Worm (Caenorhabditis elegans) whole organism, L1 larva: ENCODE data around the gene W03B1.9.

Source experiments
- C04F5.9 ChIP-seq: sonication (generic microtip); optimal IDR thresholded peaks from 2 replicates; lab custom pipeline; 2016; ENCODE audit warnings: missing genetic modification characterization, missing compliant biosample characterization
- C34B4.2 ChIP-seq: sonication (generic microtip); optimal IDR thresholded peaks from 2 replicates; lab custom pipeline; 2017; ENCODE audit warnings: mild to moderate bottlenecking, missing genetic modification characterization, missing compliant biosample characterization
- F16B12.6 ChIP-seq: fragments of 150-350 bp; optimal IDR thresholded peaks from 2 replicates; lab custom pipeline; 2014; ENCODE audit warnings: missing biosample characterization, missing genetic modification characterization
- Y116A8C.19 ChIP-seq: sonication (generic microtip); optimal IDR thresholded peaks from 2 replicates; lab custom pipeline; 2016; ENCODE audit warnings: missing compliant biosample characterization, missing genetic modification characterization, borderline replicate concordance
- aha-1 ChIP-seq: fragments of 150-350 bp; optimal IDR thresholded peaks from 2 replicates; lab custom pipeline; 2014; ENCODE audit warnings: missing biosample characterization, missing genetic modification characterization
- aly-2 ChIP-seq: fragments of 150-350 bp; optimal IDR thresholded peaks from 2 replicates; lab custom pipeline; 2014; ENCODE audit warnings: missing biosample characterization, missing genetic modification characterization
- ama-1 ChIP-seq: fragments of 150-350 bp; optimal IDR thresholded peaks from 2 replicates; lab custom pipeline; 2014
- blmp-1 ChIP-seq: fragments of 150-350 bp; optimal IDR thresholded peaks from 2 replicates; lab custom pipeline; 2014; ENCODE audit warnings: missing biosample characterization, missing genetic modification characterization
- ceh-63 ChIP-seq: fragments of 200-800 bp; sonication (Bioruptor generic); optimal IDR thresholded peaks from 2 replicates; lab custom pipeline; 2018; ENCODE audit warnings: mild to moderate bottlenecking, missing genetic modification characterization, missing compliant biosample characterization
- ceh-8 ChIP-seq: fragments of 200-800 bp; sonication (Bioruptor generic); optimal IDR thresholded peaks from 2 replicates; lab custom pipeline; 2018; ENCODE audit warnings: mild to moderate bottlenecking, missing genetic modification characterization, moderate library complexity, missing compliant biosample characterization
- ceh-88 ChIP-seq: fragments of 200-800 bp; sonication (Bioruptor generic); IDR thresholded peaks from 2 replicates; pipeline ENCODE4 v1.3.6; 2022; ENCODE audit warnings: missing genetic modification characterization, missing compliant biosample characterization
- dpl-1 ChIP-seq, 3 experiments: fragments of 150-350 bp in 2 of 3; sonication (generic microtip) in 1 of 3; optimal IDR thresholded peaks; 2 replicates each; lab custom pipeline; 2014 to 2017; ENCODE audit warnings: missing biosample characterization in 3 of 3, missing genetic modification characterization in 3 of 3, missing genetic modification reagents in 3 of 3
- dsc-1 ChIP-seq: sonication (generic microtip); optimal IDR thresholded peaks from 2 replicates; lab custom pipeline; 2016; ENCODE audit warnings: mild to moderate bottlenecking, missing genetic modification characterization, missing compliant biosample characterization
- efl-1 ChIP-seq, 4 experiments: fragments of 150-350 bp; optimal IDR thresholded peaks in 3 of 4; peaks in 1 of 4; 1 replicate in 1 of 4; 2 replicates in 3 of 4; lab custom pipeline; 2014; ENCODE audit warnings: missing biosample characterization in 2 of 4, missing genetic modification characterization in 2 of 4, missing genetic modification reagents in 2 of 4
- efl-3 ChIP-seq: fragments of 200-800 bp; sonication (Bioruptor generic); optimal IDR thresholded peaks from 2 replicates; lab custom pipeline; 2018; ENCODE audit warnings: mild to moderate bottlenecking, missing genetic modification characterization, missing compliant biosample characterization
- egl-13 ChIP-seq: sonication (generic microtip); optimal IDR thresholded peaks from 2 replicates; lab custom pipeline; 2016; ENCODE audit warnings: missing genotype, missing genetic modification reagents, missing genetic modification characterization, missing compliant biosample characterization
- elt-2 ChIP-seq: sonication (generic microtip); optimal IDR thresholded peaks from 2 replicates; lab custom pipeline; 2016; ENCODE audit warnings: missing genetic modification characterization, mild to moderate bottlenecking, inconsistent platforms, missing compliant biosample characterization, missing genetic modification reagents
- elt-3 ChIP-seq, 6 experiments: fragments of 150-350 bp in 1 of 6; sonication (generic microtip); optimal IDR thresholded peaks; 2 replicates each; lab custom pipeline; 2017 to 2018; ENCODE audit warnings: missing biosample characterization in 6 of 6, missing genetic modification characterization in 6 of 6, inconsistent platforms in 1 of 6
- ets-5 ChIP-seq: fragments of 200-800 bp; sonication (Bioruptor generic); IDR thresholded peaks from 2 replicates; pipeline ENCODE4 v1.3.6; 2022; ENCODE audit warnings: missing genetic modification characterization, missing compliant biosample characterization
- hlh-17 ChIP-seq: fragments of 200-800 bp; sonication (Bioruptor generic); optimal IDR thresholded peaks from 2 replicates; lab custom pipeline; 2018; ENCODE audit warnings: missing genetic modification characterization, mild to moderate bottlenecking, missing compliant biosample characterization, moderate library complexity, borderline replicate concordance
- hlh-4 ChIP-seq: sonication (generic microtip); optimal IDR thresholded peaks from 2 replicates; lab custom pipeline; 2016; ENCODE audit warnings: mild to moderate bottlenecking, missing genetic modification characterization, missing compliant biosample characterization
- hpl-2 ChIP-seq: fragments of 150-350 bp; optimal IDR thresholded peaks from 2 replicates; lab custom pipeline; 2014; ENCODE audit warnings: missing biosample characterization, missing genetic modification reagents, missing genetic modification characterization
- isw-1 ChIP-seq: fragments of 200-800 bp; sonication (Bioruptor generic); IDR thresholded peaks from 2 replicates; pipeline ENCODE4 v1.3.6; 2022; ENCODE audit warnings: missing genetic modification characterization, missing compliant biosample characterization
- jun-1 ChIP-seq: fragments of 150-350 bp; optimal IDR thresholded peaks from 2 replicates; lab custom pipeline; 2014; ENCODE audit warnings: missing biosample characterization, missing genetic modification reagents, missing genetic modification characterization
- lin-14 ChIP-seq: fragments of 200-800 bp; sonication (Bioruptor generic); optimal IDR thresholded peaks from 2 replicates; lab custom pipeline; 2018; ENCODE audit warnings: mild to moderate bottlenecking, missing genetic modification characterization, moderate library complexity, missing compliant biosample characterization
- lin-15B ChIP-seq: fragments of 150-350 bp; sonication (generic microtip); optimal IDR thresholded peaks from 3 replicates; lab custom pipeline; 2014; ENCODE audit warnings: missing biosample characterization, missing genetic modification characterization
- lin-39 ChIP-seq: fragments of 150-350 bp; optimal IDR thresholded peaks from 2 replicates; lab custom pipeline; 2014; ENCODE audit warnings: missing biosample characterization, missing genetic modification reagents, missing genetic modification characterization
- lir-3 ChIP-seq: sonication (generic microtip); optimal IDR thresholded peaks from 2 replicates; lab custom pipeline; 2016; ENCODE audit warnings: mild to moderate bottlenecking, missing genetic modification characterization, moderate library complexity, missing compliant biosample characterization; ENCODE audit not compliant: poor library complexity
- lsy-2 ChIP-seq, 2 experiments: fragments of 150-350 bp; optimal IDR thresholded peaks; 2 replicates each; lab custom pipeline; 2014; ENCODE audit warnings: missing biosample characterization in 2 of 2, missing genetic modification characterization in 2 of 2
- mab-9 ChIP-seq: fragments of 200-800 bp; sonication (Bioruptor generic); IDR thresholded peaks from 2 replicates; pipeline ENCODE4 v1.3.6; 2022; ENCODE audit warnings: missing genetic modification reagents, missing genetic modification characterization, missing compliant biosample characterization
- nhr-12 ChIP-seq: sonication (generic microtip); optimal IDR thresholded peaks from 2 replicates; lab custom pipeline; 2017; ENCODE audit warnings: missing biosample characterization, missing genetic modification characterization
- nhr-19 ChIP-seq: fragments of 200-800 bp; sonication (Bioruptor generic); conservative IDR thresholded peaks from 2 replicates; pipeline ENCODE4 v1.3.6; 2022; ENCODE audit warnings: missing genetic modification characterization, missing compliant biosample characterization
- nhr-237 ChIP-seq: fragments of 150-350 bp; optimal IDR thresholded peaks from 2 replicates; lab custom pipeline; 2014; ENCODE audit warnings: missing biosample characterization, missing genetic modification characterization
- nhr-28 ChIP-seq: fragments of 150-350 bp; optimal IDR thresholded peaks from 2 replicates; lab custom pipeline; 2014; ENCODE audit warnings: missing biosample characterization, missing genetic modification characterization
- nhr-77 ChIP-seq: fragments of 150-350 bp; optimal IDR thresholded peaks from 2 replicates; lab custom pipeline; 2014; ENCODE audit warnings: missing biosample characterization, missing genetic modification characterization
- nhr-84 ChIP-seq: sonication (generic microtip); optimal IDR thresholded peaks from 2 replicates; lab custom pipeline; 2017; ENCODE audit warnings: missing biosample characterization, missing genetic modification characterization
- nhr-85 ChIP-seq: sonication (generic microtip); peaks from one replicate; lab custom pipeline; 2016; ENCODE audit warnings: missing genetic modification characterization, inconsistent platforms, missing compliant biosample characterization
- pag-3 ChIP-seq: sonication (generic microtip); optimal IDR thresholded peaks from 2 replicates; lab custom pipeline; 2017; ENCODE audit warnings: missing genetic modification characterization, mild to moderate bottlenecking, missing compliant biosample characterization, antibody characterized with exemption, borderline replicate concordance; ENCODE audit not compliant: insufficient read depth
- pax-3 ChIP-seq: fragments of 200-800 bp; sonication (Bioruptor generic); optimal IDR thresholded peaks from 2 replicates; lab custom pipeline; 2018; ENCODE audit warnings: mild to moderate bottlenecking, missing genetic modification characterization, moderate library complexity, missing compliant biosample characterization
- pqm-1 ChIP-seq: sonication (generic microtip); optimal IDR thresholded peaks from 3 replicates; lab custom pipeline; 2017; ENCODE audit warnings: missing biosample characterization, missing genetic modification characterization
- skn-1 ChIP-seq: fragments of 150-350 bp; optimal IDR thresholded peaks from 2 replicates; lab custom pipeline; 2014; ENCODE audit warnings: missing biosample characterization, missing genetic modification characterization
- sup-37 ChIP-seq: fragments of 200-800 bp; sonication (Bioruptor generic); optimal IDR thresholded peaks from 2 replicates; lab custom pipeline; 2018; ENCODE audit warnings: mild to moderate bottlenecking, missing genetic modification characterization, missing compliant biosample characterization
- swsn-7 ChIP-seq: sonication (generic microtip); optimal IDR thresholded peaks from 2 replicates; lab custom pipeline; 2016; ENCODE audit warnings: missing genetic modification characterization, missing compliant biosample characterization
- tbx-2 ChIP-seq: sonication (generic microtip); optimal IDR thresholded peaks from 2 replicates; lab custom pipeline; 2016; ENCODE audit warnings: missing genetic modification characterization, missing compliant biosample characterization
- vab-15 ChIP-seq: sonication (generic microtip); optimal IDR thresholded peaks from 2 replicates; lab custom pipeline; 2017; ENCODE audit warnings: missing genotype, mild to moderate bottlenecking, missing genetic modification characterization, missing compliant biosample characterization
- xbp-1 ChIP-seq: sonication (generic microtip); optimal IDR thresholded peaks from 2 replicates; lab custom pipeline; 2016; ENCODE audit warnings: missing genetic modification characterization, missing compliant biosample characterization
- zag-1 ChIP-seq: fragments of 150-350 bp; optimal IDR thresholded peaks from 2 replicates; lab custom pipeline; 2014; ENCODE audit warnings: missing biosample characterization, missing genetic modification characterization
- ztf-11 ChIP-seq, 2 experiments: sonication (generic microtip); optimal IDR thresholded peaks; 2 replicates each; lab custom pipeline; 2016 to 2017; ENCODE audit warnings: missing genetic modification characterization in 2 of 2, missing biosample characterization in 1 of 2, missing compliant biosample characterization in 1 of 2
- ztf-4 ChIP-seq: fragments of 150-350 bp; optimal IDR thresholded peaks from 2 replicates; lab custom pipeline; 2014; ENCODE audit warnings: missing biosample characterization, missing genetic modification characterization

W03B1.9 gene

ce11 chrIV:4356879-4357278 lies at the start of gene W03B1.9:
TSS of gene W03B1.9 (minus strand) at chrIV:4356979.
- TF ChIP-seq lin-39 (tag; lab: Kevin White, UChicago) = no peak
- TF ChIP-seq ceh-88 (GFP tag; lab: Robert Waterston, UW) = no peak
- no peak for TF ChIP-seq ceh-8 (GFP tag; lab: Kevin White, UChicago)
- no peak for TF ChIP-seq isw-1 (GFP tag; lab: Robert Waterston, UW)
- TF ChIP-seq jun-1 = no peak
- TF ChIP-seq elt-2 = no peak
- no peak for TF ChIP-seq C04F5.9 (tag; lab: Kevin White, UChicago)
- no peak for TF ChIP-seq swsn-7 (tag; lab: Kevin White, UChicago)
- TF ChIP-seq efl-3 = no peak
- no peak for TF ChIP-seq nhr-19 (GFP tag; lab: Robert Waterston, UW)

ce11 chrIV:4406054-4406539 lies 49.3 kb upstream of the W03B1.9 start:
- TF ChIP-seq hpl-2 = no peak
- TF ChIP-seq nhr-12 (tag; lab: Kevin White, UChicago) = no peak
- TF ChIP-seq ztf-11 (tag; optimal IDR thresholded peaks at IDR 0.05; lab: Kevin White, UChicago) = peak in 1 of 2 experiments; percentile 41
- peak; percentile 92 for TF ChIP-seq lin-14 (GFP tag; lab: Kevin White, UChicago)
- TF ChIP-seq blmp-1 (tag; lab: Kevin White, UChicago) = peak; percentile 38
- TF ChIP-seq ama-1 (lab: Kevin White, UChicago) = peak; percentile 27
- TF ChIP-seq skn-1 (tag; lab: Kevin White, UChicago) = peak; percentile 46
- peak; percentile 63 for TF ChIP-seq vab-15 (tag; lab: Kevin White, UChicago)
- TF ChIP-seq nhr-28 (tag; lab: Kevin White, UChicago) = no peak
- peak; percentile 7 for TF ChIP-seq sup-37 (GFP tag; lab: Kevin White, UChicago)
- TF ChIP-seq isw-1 (GFP tag; lab: Robert Waterston, UW) = peak; percentile 64
- peak; percentile 71 to 82 for TF ChIP-seq efl-1 (optimal IDR thresholded peaks at IDR 0.05; lab: Kevin White, UChicago)
- peak; percentile 76 to 97 for TF ChIP-seq efl-1 (GFP tag; optimal IDR thresholded peaks at IDR 0.05 in 1 of 2; lab: Kevin White, UChicago)
- TF ChIP-seq pqm-1 = peak; percentile 66
- TF ChIP-seq nhr-84 (tag; lab: Kevin White, UChicago) = no peak
- no peak for TF ChIP-seq Y116A8C.19 (tag; lab: Kevin White, UChicago)
- no peak for TF ChIP-seq lin-39 (tag; lab: Kevin White, UChicago)
- peak; percentile 91 for TF ChIP-seq nhr-85
- no peak for TF ChIP-seq ets-5 (GFP tag; lab: Robert Waterston, UW)
- TF ChIP-seq ceh-88 (GFP tag; lab: Robert Waterston, UW) = no peak
- no peak for TF ChIP-seq hlh-4 (tag; lab: Kevin White, UChicago)
- TF ChIP-seq aly-2 (tag; lab: Kevin White, UChicago) = peak; percentile 37
- TF ChIP-seq ztf-4 = no peak
- TF ChIP-seq F16B12.6 = peak; percentile 44
- TF ChIP-seq swsn-7 (tag; lab: Kevin White, UChicago) = peak; percentile 76
- TF ChIP-seq C34B4.2 = no peak
- TF ChIP-seq dsc-1 (tag; lab: Kevin White, UChicago) = peak; percentile 30
- TF ChIP-seq nhr-237 = no peak
- no peak for TF ChIP-seq ceh-63 (GFP tag; lab: Kevin White, UChicago)
- TF ChIP-seq jun-1 = no peak
- peak; percentile 41 for TF ChIP-seq lir-3 (tag; lab: Kevin White, UChicago)
- TF ChIP-seq hlh-17 (GFP tag; lab: Kevin White, UChicago) = no peak
- peak; percentile 72 for TF ChIP-seq tbx-2
- TF ChIP-seq lsy-2 (tag; optimal IDR thresholded peaks at IDR 0.05; lab: Kevin White, UChicago) = peak; percentile 47 to 79
- peak; percentile 52 for TF ChIP-seq nhr-77 (tag; lab: Kevin White, UChicago)
- 0 out of 2 replicates have a peak, but pooled peaks have one; percentile 45 for TF ChIP-seq mab-9
- TF ChIP-seq zag-1 (tag; lab: Kevin White, UChicago) = peak; percentile 1
- peak; percentile 78 for TF ChIP-seq xbp-1
- TF ChIP-seq aha-1 (tag; lab: Kevin White, UChicago) = no peak
- TF ChIP-seq pax-3 (tag; lab: Kevin White, UChicago) = no peak
- no peak for TF ChIP-seq pag-3 (tag; lab: Kevin White, UChicago)
- TF ChIP-seq dpl-1 (GFP tag; optimal IDR thresholded peaks at IDR 0.05; lab: Kevin White, UChicago) = peak; percentile 66 to 79 (median 69)
- TF ChIP-seq elt-3 (tag; optimal IDR thresholded peaks at IDR 0.05; lab: Kevin White, UChicago) = peak in 1 of 6 experiments; percentile 49
- TF ChIP-seq lin-15B (tag; lab: Kevin White, UChicago) = peak; percentile 73
- TF ChIP-seq C04F5.9 (tag; lab: Kevin White, UChicago) = no peak
- no peak for TF ChIP-seq egl-13
- no peak for TF ChIP-seq efl-3
